Fruit fly (Drosophila melanogaster): ENCODE data around the gene CG4935.

The CG4935 gene

DNA sequence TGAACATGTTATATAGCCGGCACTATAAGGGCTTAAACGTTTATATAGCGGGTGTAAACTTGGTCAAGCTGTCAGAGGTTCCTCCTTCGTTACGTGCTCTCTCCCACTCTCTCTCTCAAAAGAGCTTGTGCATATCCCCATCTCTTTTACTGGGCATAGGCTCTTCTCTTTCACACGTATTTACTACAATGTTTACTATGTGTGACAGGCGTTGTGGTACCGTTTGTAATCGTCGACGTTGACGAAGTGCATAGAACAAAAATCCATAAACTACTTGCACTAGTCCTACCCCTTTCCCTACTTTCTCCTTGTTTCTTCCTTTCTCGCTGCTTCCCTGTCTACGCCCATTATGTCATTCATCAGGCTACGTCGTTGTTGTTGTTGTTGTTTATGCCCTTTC is 14.9 kb downstream of the CG4935 start:
- TF ChIP-seq EcR (GFP tag; optimal IDR thresholded peaks at IDR 0.05) (no peak), Dll (optimal IDR thresholded peaks at IDR 0.05) (no peak), pan (optimal IDR thresholded peaks at IDR 0.05) (no peak), usp (GFP tag; optimal IDR thresholded peaks at IDR 0.05) (no peak), CG8478 (optimal IDR thresholded peaks at IDR 0.05) (no peak), psq (optimal IDR thresholded peaks at IDR 0.05) (no peak)

DNA sequence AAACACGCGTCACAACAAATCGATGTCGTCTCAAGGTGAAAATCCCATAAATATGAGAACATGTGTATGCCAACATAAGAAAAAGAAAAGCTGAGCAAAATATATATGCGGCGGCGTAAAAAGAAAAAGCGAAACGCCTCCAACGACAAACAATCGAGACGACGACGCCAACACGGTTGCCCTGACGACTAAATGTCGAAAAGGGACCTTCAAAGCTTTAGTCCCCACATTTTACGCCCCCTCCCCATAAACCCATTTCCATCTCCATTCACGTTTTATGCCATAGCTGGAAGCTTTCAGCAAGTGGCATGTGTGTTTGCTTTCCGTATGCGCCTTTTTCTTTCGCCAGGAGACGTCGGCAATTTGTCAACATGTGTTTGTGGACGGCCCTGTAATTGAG is 16.0 kb downstream of the CG4935 start:
- TF ChIP-seq EcR (GFP tag; optimal IDR thresholded peaks at IDR 0.05), result no peak
- no peak for TF ChIP-seq Dll (optimal IDR thresholded peaks at IDR 0.05)
- no peak for TF ChIP-seq usp (GFP tag; optimal IDR thresholded peaks at IDR 0.05)
- no peak for TF ChIP-seq psq (optimal IDR thresholded peaks at IDR 0.05)
- no peak for TF ChIP-seq CG8478 (optimal IDR thresholded peaks at IDR 0.05)
- no peak for TF ChIP-seq pan (optimal IDR thresholded peaks at IDR 0.05)

DNA sequence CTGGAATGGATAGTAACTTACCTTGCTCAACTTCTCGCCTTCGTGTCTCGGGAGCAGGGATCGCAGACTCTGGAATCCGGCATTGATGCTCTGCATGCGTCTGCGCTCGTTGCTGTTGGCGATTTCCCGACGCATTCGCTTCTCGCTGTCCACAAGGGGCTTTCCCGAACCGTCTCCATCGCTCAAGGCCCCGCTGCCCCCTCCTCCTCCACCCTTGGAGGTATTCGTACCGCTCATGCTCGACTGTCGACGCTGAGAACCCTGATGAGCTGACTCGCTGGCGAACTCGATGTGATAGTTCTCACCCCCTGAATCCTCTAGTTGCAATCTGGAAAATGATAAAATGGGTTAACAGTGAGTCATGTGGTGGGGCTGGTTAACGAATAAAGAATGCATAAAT is 16.9 kb downstream of the CG4935 start:
- TF ChIP-seq CG8478 (optimal IDR thresholded peaks at IDR 0.05), result no peak

DNA sequence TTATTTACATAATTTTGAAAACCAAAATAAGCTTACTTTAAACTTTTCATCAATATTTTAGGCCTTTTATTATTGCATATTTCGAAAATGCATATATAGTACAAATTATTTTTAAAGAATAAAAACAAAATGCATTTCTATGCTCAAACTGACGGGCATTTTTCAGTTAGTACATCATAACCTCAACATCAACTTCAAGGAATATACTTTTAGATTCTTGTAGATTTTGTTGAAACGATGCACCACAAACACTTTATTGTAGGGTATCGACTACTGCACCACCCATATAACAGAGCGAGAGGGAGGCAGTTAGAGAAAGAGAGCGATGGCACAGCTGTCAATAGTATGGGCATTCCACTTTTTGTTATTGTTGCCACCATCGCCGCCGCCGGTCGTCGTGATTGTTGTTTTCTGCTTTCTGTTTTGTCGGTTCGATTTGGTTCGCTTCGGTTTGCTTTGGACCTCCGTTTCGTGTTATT is 17.9 kb downstream of the CG4935 start:
- no peak for TF ChIP-seq Dll (optimal IDR thresholded peaks at IDR 0.05)
- no peak for TF ChIP-seq usp (GFP tag; optimal IDR thresholded peaks at IDR 0.05)
- no peak for TF ChIP-seq CG8478 (optimal IDR thresholded peaks at IDR 0.05)
- TF ChIP-seq psq (optimal IDR thresholded peaks at IDR 0.05), result no peak
- no peak for TF ChIP-seq EcR (GFP tag; optimal IDR thresholded peaks at IDR 0.05)
- TF ChIP-seq pan (optimal IDR thresholded peaks at IDR 0.05), result no peak

DNA sequence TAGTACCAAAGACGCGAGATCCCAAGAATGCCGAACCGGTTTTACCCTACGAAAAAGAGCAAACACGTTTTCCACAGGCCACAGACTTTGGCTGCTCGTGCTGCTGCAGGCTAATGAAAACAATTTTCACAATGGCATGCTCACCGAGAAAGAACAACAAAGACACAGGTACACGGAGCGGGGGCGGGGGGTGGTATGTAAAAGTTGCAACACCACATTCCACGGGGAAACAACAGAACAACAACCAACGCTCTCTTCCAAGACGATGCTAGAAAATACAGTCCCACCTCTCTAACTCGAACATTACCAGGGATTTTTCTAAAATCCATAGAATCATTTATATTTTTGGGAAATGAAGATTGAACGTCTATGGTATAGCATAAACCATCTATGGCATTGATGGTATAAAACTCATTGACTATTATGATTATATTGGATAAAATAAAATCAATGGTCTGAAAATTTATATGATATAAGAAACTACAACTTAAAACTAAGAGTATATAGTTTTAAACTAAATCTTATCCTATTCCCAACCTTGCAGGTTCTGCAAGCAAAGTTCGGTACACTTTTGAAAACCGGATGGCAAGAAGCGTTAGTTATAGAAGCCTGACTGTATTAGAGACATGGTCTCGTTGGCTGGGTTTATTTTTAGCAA is 19.6 kb downstream of the CG4935 start:
- TF ChIP-seq usp (GFP tag; optimal IDR thresholded peaks at IDR 0.05), result no peak
- no peak for TF ChIP-seq CG8478 (optimal IDR thresholded peaks at IDR 0.05)
- peak; percentile 45 for TF ChIP-seq Dll (optimal IDR thresholded peaks at IDR 0.05)
- no peak for TF ChIP-seq EcR (GFP tag; optimal IDR thresholded peaks at IDR 0.05)
- TF ChIP-seq pan (optimal IDR thresholded peaks at IDR 0.05), result no peak
- TF ChIP-seq psq (optimal IDR thresholded peaks at IDR 0.05), result no peak

DNA sequence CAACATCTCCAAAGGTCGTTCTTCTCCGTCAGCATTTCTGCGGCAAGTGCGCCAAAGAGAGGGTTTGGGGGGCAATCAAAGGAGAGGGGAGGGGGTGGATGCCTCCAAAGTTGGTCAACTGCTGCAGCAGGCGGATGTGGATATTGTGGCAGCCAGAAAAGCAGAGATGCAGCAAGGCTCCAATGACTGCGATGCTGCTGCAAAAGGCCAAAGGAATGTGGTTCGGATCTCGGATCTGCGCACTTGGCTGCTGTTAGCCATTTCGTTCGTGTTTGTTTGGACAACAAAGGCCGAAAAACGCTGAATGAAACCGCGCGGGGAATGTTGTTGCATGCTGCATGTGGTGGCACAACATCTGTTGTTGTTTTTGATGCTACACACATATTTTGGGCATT is 20.1 kb downstream of the CG4935 start:
- TF ChIP-seq pan (optimal IDR thresholded peaks at IDR 0.05), result no peak
- TF ChIP-seq psq (optimal IDR thresholded peaks at IDR 0.05), result no peak
- TF ChIP-seq EcR (GFP tag; optimal IDR thresholded peaks at IDR 0.05), result peak in 1 of 2 experiments; percentile 78

DNA sequence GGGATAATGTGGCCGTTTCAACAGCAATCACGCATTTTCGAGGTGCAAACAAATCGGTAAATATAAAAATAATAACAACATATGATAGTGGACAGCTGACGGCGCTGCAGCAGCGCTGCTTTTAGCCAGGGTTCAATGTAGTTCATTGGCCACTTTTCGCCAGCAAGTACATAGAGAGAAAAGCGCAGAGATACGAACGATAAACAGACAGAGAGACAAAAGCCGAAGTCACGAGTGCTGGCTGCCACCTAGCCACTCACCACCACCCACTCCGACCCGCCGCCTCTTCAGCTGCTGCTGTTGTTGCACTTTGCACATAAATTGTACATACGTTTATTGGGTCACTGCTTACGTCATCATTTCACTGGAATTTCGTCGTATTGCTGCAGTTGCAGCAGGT is 20.9 kb downstream of the CG4935 start:
- TF ChIP-seq usp (GFP tag; optimal IDR thresholded peaks at IDR 0.05) (no peak), EcR (GFP tag; optimal IDR thresholded peaks at IDR 0.05) (peak in 1 of 2 experiments; percentile 15)

DNA sequence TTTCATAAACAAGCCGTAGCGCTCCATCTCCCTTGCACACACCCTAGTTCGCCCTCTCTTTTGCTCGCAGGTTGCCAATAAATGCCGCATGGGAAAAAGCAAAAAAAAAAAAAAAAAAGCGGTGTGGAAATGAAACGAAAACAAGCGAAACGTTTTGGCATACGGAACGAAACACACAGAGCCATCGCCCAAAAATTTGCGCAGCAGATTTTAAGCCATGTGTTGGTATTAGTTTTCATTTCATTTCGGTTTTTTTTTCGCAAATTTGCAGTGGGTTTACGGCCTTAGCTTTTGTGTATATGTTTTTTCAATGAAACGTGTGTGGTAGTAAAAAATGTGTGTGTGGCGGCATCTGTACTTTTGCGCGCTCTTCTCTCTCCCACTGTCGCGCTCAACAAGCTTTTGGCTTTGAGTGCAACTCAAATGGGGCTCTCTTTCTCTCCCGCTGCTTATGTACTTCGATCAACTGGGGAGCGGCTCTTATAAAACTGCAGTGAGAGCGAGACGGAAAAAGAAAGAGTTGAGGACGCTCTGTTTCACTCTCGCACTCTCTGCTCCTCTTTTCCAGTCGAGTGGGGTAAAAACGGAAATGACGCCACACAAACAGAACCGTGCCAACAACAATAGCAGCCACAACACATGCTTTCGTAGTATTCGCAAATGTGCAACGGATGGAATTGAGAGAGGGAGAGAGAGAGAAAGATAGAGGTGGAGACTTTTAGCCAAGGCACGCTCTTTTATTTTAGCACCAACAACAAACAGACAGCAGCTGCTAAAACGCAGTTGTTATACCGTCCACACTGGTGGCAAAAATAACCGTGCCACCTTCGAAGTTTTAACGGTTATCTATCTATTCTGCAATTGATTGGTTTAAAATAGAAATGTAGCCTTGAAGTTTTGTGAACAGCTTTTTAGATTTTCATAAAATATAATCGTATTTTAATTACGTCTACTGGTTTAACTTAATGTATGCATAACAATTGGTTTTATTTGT is 22.7 kb downstream of the CG4935 start:
- peak; percentile 58 for TF ChIP-seq CG8478 (optimal IDR thresholded peaks at IDR 0.05)
- no peak for TF ChIP-seq psq (optimal IDR thresholded peaks at IDR 0.05)
- no peak for TF ChIP-seq usp (GFP tag; optimal IDR thresholded peaks at IDR 0.05)
- TF ChIP-seq EcR (GFP tag; optimal IDR thresholded peaks at IDR 0.05), result peak in 1 of 2 experiments; percentile 45
- TF ChIP-seq Dll (optimal IDR thresholded peaks at IDR 0.05), result peak; percentile 76

DNA sequence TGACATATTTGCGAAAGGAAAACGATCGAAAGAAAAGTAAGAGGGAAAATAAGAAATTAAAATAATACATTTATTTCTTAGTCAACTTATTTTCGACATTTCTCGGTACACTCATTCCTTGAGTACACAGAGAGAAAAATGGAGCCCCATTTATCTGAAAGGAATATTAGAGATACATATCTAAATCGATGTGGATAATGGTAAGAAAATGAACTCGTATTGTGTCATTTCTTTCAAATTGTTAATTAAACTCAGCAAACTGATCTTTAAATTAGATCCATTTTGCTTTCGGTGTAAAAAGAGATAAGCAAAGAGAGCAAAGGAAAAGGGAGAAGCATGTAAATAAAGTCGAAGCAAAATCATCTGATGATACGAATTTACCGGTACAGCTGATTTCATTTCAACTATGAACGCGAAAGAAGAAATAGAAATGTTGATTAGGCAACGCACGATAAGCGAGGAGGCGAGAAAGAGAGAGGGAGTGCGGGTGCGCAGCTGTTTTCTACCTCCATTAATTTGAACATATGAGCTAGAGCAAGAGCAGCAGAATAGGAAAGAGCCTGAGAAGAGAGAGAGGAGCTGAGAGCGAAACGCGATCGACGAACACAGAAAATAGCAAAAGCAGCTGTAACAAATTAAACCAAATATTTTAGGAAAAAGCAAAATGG is 23.9 kb downstream of the CG4935 start:
- TF ChIP-seq EcR (GFP tag; optimal IDR thresholded peaks at IDR 0.05) (no peak), usp (GFP tag; optimal IDR thresholded peaks at IDR 0.05) (no peak), pan (optimal IDR thresholded peaks at IDR 0.05) (no peak), Dll (optimal IDR thresholded peaks at IDR 0.05) (no peak), psq (optimal IDR thresholded peaks at IDR 0.05) (no peak), CG8478 (optimal IDR thresholded peaks at IDR 0.05) (no peak)

DNA sequence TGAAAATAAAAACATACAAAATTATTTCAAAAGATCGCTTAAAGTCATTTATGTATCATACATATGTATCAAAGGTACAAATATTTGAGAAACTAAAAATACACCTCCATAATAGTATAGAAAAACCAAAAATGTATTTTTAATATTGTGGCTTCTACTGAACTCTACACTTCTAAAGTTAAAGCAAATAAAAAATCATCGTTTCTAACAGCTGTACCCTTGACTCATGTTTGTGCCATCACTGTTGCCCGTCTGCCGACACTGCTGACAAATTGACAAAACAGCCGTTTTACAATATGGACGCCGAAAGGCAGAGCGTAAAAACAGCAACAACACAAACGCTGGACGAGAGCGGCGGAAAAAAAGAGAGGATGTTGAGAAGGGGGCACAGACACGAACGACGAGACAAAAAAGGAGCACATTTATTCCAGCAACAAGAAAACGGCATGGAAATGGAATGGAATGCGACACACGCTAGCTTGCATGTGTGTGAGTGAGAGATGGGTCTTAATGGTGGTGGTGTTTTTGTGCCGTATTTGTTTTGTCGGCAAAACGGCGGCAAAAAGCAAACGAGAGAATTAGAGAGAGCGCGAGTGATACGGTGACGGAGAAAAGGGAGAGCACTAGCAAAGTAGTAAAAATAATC is 24.5 kb downstream of the CG4935 start:
- peak; percentile 67 for TF ChIP-seq Dll (optimal IDR thresholded peaks at IDR 0.05)
- TF ChIP-seq pan (optimal IDR thresholded peaks at IDR 0.05), result no peak

DNA sequence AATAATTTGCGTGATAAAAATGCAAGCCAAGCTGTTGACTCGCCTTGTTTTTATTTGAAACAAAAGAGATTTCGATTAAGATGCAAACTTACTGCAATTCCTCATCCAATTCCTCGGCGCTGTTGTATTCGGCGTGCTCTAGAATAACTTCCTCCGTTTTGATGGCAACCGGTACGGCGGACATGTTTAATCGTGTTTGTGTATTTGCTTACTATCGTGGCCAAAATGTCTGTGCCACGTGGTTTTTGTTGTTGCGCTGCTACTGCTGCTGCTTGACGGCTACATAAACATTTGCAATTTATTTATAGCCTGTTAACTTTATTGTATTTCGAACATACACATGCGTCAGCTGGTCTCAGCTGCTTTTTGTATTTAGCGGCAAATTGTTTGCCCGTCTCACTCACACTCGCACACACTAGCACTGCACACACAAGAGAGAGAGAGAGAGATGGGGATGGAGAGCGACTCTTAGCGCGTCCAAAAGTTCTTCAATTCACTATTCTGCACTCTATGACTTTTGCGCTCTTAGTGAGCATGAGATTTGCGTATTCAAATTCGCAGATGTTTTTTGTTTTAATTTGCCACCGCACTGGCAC is 25.2 kb downstream of the CG4935 start:
- TF ChIP-seq usp (GFP tag; optimal IDR thresholded peaks at IDR 0.05) (no peak), Dll (optimal IDR thresholded peaks at IDR 0.05) (no peak), pan (optimal IDR thresholded peaks at IDR 0.05) (no peak), psq (optimal IDR thresholded peaks at IDR 0.05) (no peak), CG8478 (optimal IDR thresholded peaks at IDR 0.05) (no peak), EcR (GFP tag; optimal IDR thresholded peaks at IDR 0.05) (no peak)

All from whole organism.